Worm (Caenorhabditis elegans) whole organism, early embryonic: ENCODE results near the gene C16C8.14.

Experiments used
- B0310.2 ChIP-seq: sonication (generic microtip); optimal IDR thresholded peaks from 2 replicates; lab custom pipeline; 2016; ENCODE audit warnings: mild to moderate bottlenecking, missing genetic modification characterization, missing compliant biosample characterization
- ama-1 ChIP-seq: fragments of 150-350 bp; optimal IDR thresholded peaks from 2 replicates; lab custom pipeline; 2014
- hnd-1 ChIP-seq: sonication (generic microtip); optimal IDR thresholded peaks from 2 replicates; lab custom pipeline; 2016; ENCODE audit warnings: missing genetic modification characterization, missing compliant biosample characterization
- pes-1 ChIP-seq: fragments of 200-800 bp; sonication (Bioruptor generic); IDR thresholded peaks from 2 replicates; pipeline ENCODE4 v1.3.6; 2022; ENCODE audit warnings: missing genetic modification reagents, missing genetic modification characterization, missing compliant biosample characterization

ce11 chrII:3441377-3441776, 8.2 kb upstream of the C16C8.14 start, which contains the start of gene C16C8.27:
- TF ChIP-seq B0310.2 (tag; lab: Kevin White, UChicago) = no peak
- no peak for TF ChIP-seq ama-1 (lab: Kevin White, UChicago)
- TF ChIP-seq hnd-1 (tag; lab: Kevin White, UChicago) = no peak
- no peak for TF ChIP-seq pes-1 (GFP tag; lab: Robert Waterston, UW)
